Worm (Caenorhabditis elegans): ENCODE results near the gene C17B7.14.

DNA sequence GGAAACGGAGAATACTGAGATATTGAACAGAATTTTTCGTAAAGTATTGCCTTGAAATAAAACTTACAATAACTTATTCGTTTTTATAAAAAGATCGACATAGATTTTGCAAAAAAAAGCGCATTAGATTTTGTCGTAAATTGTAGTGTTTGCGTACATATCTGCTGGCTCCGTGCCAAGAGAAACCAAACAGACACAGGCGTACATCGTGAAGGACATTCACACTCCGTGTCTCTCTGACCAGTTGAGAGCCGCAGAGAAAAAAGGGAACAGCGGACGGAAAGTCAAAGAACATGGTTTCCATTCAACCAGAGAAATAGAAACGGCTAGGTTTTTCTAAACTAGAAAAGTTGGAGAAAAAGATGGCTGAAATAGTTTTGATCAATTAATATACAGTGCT is 5.0 kb downstream of the C17B7.14 start, which contains the start of gene arrd-19:
- TF ChIP-seq ztf-29 (GFP tag; IDR thresholded peaks at IDR 0.05) (no peak), T22C8.4 (GFP tag; IDR thresholded peaks at IDR 0.05) (no peak)

All from whole organism, midembryonic.